Worm (Caenorhabditis elegans) whole organism, L3 larva: ENCODE measurements around the gene adh-5.

ENCODE experiments used
- R02D3.7 ChIP-seq: fragments of 150-350 bp; optimal IDR thresholded peaks from 2 replicates; lab custom pipeline; 2014; ENCODE audit warnings: missing biosample characterization, missing genetic modification characterization
- ZK546.5 ChIP-seq: sonication (generic microtip); optimal IDR thresholded peaks from 2 replicates; lab custom pipeline; 2017; ENCODE audit warnings: missing biosample characterization, missing genetic modification characterization
- ama-1 ChIP-seq: fragments of 150-350 bp; optimal IDR thresholded peaks from 2 replicates; lab custom pipeline; 2018
- ceh-16 ChIP-seq: sonication (generic microtip); optimal IDR thresholded peaks from 2 replicates; lab custom pipeline; 2017; ENCODE audit warnings: missing biosample characterization, missing genetic modification characterization
- ceh-28 ChIP-seq: fragments of 150-350 bp; optimal IDR thresholded peaks from 2 replicates; lab custom pipeline; 2014; ENCODE audit warnings: missing biosample characterization, missing genetic modification reagents, missing genetic modification characterization
- ceh-82 ChIP-seq: fragments of 150-350 bp; optimal IDR thresholded peaks from 2 replicates; lab custom pipeline; 2014; ENCODE audit warnings: missing biosample characterization, missing genetic modification characterization
- egl-5 ChIP-seq: fragments of 150-350 bp; optimal IDR thresholded peaks from 2 replicates; lab custom pipeline; 2017; ENCODE audit warnings: missing biosample characterization, missing genetic modification reagents, missing genetic modification characterization, inconsistent platforms
- elt-1 ChIP-seq: fragments of 150-350 bp; optimal IDR thresholded peaks from 2 replicates; lab custom pipeline; 2014; ENCODE audit warnings: missing biosample characterization, missing genetic modification characterization
- elt-2 ChIP-seq: sonication (generic microtip); optimal IDR thresholded peaks from 2 replicates; lab custom pipeline; 2016; ENCODE audit warnings: missing genetic modification reagents, mild to moderate bottlenecking, missing genetic modification characterization, missing compliant biosample characterization
- eor-1 ChIP-seq, 2 experiments: fragments of 150-350 bp; optimal IDR thresholded peaks; 2 replicates each; lab custom pipeline; 2014 to 2018; ENCODE audit warnings: missing biosample characterization in 2 of 2, missing genetic modification characterization in 2 of 2
- fkh-10 ChIP-seq: sonication (generic microtip); optimal IDR thresholded peaks from 2 replicates; lab custom pipeline; 2017; ENCODE audit warnings: missing biosample characterization, missing genetic modification reagents, missing genetic modification characterization
- hmg-11 ChIP-seq: sonication (generic microtip); optimal IDR thresholded peaks from 2 replicates; lab custom pipeline; 2016; ENCODE audit warnings: missing genetic modification characterization, missing compliant biosample characterization
- lin-15B ChIP-seq: fragments of 150-350 bp; optimal IDR thresholded peaks from 2 replicates; lab custom pipeline; 2014; ENCODE audit warnings: missing biosample characterization, missing genetic modification characterization
- lin-39 ChIP-seq: fragments of 150-350 bp; optimal IDR thresholded peaks from 2 replicates; lab custom pipeline; 2018; ENCODE audit warnings: missing biosample characterization, missing genetic modification reagents, missing genetic modification characterization
- mdl-1 ChIP-seq: fragments of 150-350 bp; optimal IDR thresholded peaks from 2 replicates; lab custom pipeline; 2014; ENCODE audit warnings: missing biosample characterization, missing genetic modification characterization
- nfya-1 ChIP-seq: sonication (generic microtip); optimal IDR thresholded peaks from 2 replicates; lab custom pipeline; 2017; ENCODE audit warnings: missing genetic modification characterization, mild to moderate bottlenecking, missing compliant biosample characterization, antibody characterized with exemption, moderate library complexity; ENCODE audit not compliant: insufficient read depth
- nhr-11 ChIP-seq: fragments of 150-350 bp; optimal IDR thresholded peaks from 2 replicates; lab custom pipeline; 2014; ENCODE audit warnings: missing biosample characterization, missing genetic modification characterization
- nhr-12 ChIP-seq: fragments of 150-350 bp; optimal IDR thresholded peaks from 2 replicates; lab custom pipeline; 2014; ENCODE audit warnings: missing biosample characterization, missing genetic modification characterization
- nhr-23 ChIP-seq: fragments of 150-350 bp; optimal IDR thresholded peaks from 2 replicates; lab custom pipeline; 2014; ENCODE audit warnings: missing biosample characterization, missing genetic modification reagents, missing genetic modification characterization
- nhr-237 ChIP-seq: fragments of 150-350 bp; optimal IDR thresholded peaks from 2 replicates; lab custom pipeline; 2014; ENCODE audit warnings: missing biosample characterization, missing genetic modification characterization
- nhr-25 ChIP-seq: sonication (generic microtip); optimal IDR thresholded peaks from 2 replicates; lab custom pipeline; 2017; ENCODE audit warnings: missing biosample characterization, missing genetic modification characterization
- nhr-28 ChIP-seq: fragments of 150-350 bp; optimal IDR thresholded peaks from 2 replicates; lab custom pipeline; 2014; ENCODE audit warnings: missing biosample characterization, missing genetic modification characterization
- nhr-43 ChIP-seq: sonication (generic microtip); optimal IDR thresholded peaks from 2 replicates; lab custom pipeline; 2016; ENCODE audit warnings: mild to moderate bottlenecking, missing genetic modification characterization, missing compliant biosample characterization; ENCODE audit not compliant: poor library complexity, severe bottlenecking
- nhr-76 ChIP-seq: fragments of 150-350 bp; sonication (generic microtip); optimal IDR thresholded peaks from 5 replicates; lab custom pipeline; 2014; ENCODE audit warnings: missing biosample characterization, missing genetic modification characterization
- nhr-77 ChIP-seq: fragments of 150-350 bp; optimal IDR thresholded peaks from 2 replicates; lab custom pipeline; 2014; ENCODE audit warnings: missing biosample characterization, missing genetic modification characterization
- pha-4 ChIP-seq: fragments of 150-350 bp; optimal IDR thresholded peaks from 2 replicates; lab custom pipeline; 2014; ENCODE audit warnings: missing biosample characterization, missing genetic modification reagents, missing genetic modification characterization
- pqm-1 ChIP-seq: fragments of 150-350 bp; optimal IDR thresholded peaks from 2 replicates; lab custom pipeline; 2017; ENCODE audit warnings: missing biosample characterization, missing genetic modification characterization, inconsistent platforms
- sea-2 ChIP-seq: fragments of 150-350 bp; sonication (generic microtip); optimal IDR thresholded peaks from 4 replicates; lab custom pipeline; 2014; ENCODE audit warnings: missing biosample characterization, missing genetic modification reagents, missing genetic modification characterization
- skn-1 ChIP-seq: fragments of 150-350 bp; optimal IDR thresholded peaks from 2 replicates; lab custom pipeline; 2014; ENCODE audit warnings: missing biosample characterization, missing genetic modification characterization
- snpc-4 ChIP-seq: fragments of 150-350 bp; optimal IDR thresholded peaks from 2 replicates; lab custom pipeline; 2014; ENCODE audit warnings: missing biosample characterization, missing genetic modification characterization
- tbx-2 ChIP-seq: sonication (generic microtip); optimal IDR thresholded peaks from 2 replicates; lab custom pipeline; 2016; ENCODE audit warnings: mild to moderate bottlenecking, missing genetic modification characterization, missing compliant biosample characterization
- unc-39 ChIP-seq: sonication (generic microtip); optimal IDR thresholded peaks from 4 replicates; lab custom pipeline; 2017; ENCODE audit warnings: missing biosample characterization, missing genetic modification characterization
- unc-62 ChIP-seq: fragments of 150-350 bp; sonication (generic microtip); optimal IDR thresholded peaks from 4 replicates; lab custom pipeline; 2014; ENCODE audit warnings: missing biosample characterization, missing genetic modification reagents, missing genetic modification characterization
- zag-1 ChIP-seq: fragments of 150-350 bp; optimal IDR thresholded peaks from 2 replicates; lab custom pipeline; 2014; ENCODE audit warnings: missing biosample characterization, missing genetic modification characterization
- ztf-11 ChIP-seq: fragments of 150-350 bp; optimal IDR thresholded peaks from 2 replicates; lab custom pipeline; 2014; ENCODE audit warnings: missing biosample characterization, missing genetic modification characterization
- ztf-4 ChIP-seq: fragments of 150-350 bp; optimal IDR thresholded peaks from 2 replicates; lab custom pipeline; 2014; ENCODE audit warnings: missing biosample characterization, missing genetic modification characterization

The adh-5 gene

ce11 chrV:903460-903859 is 8.1 kb upstream of the adh-5 start, which contains the start of gene fmo-5 (continued):
- peak; percentile 52 for TF ChIP-seq nhr-43 (tag; lab: Kevin White, UChicago)
- peak; percentile 51 for TF ChIP-seq mdl-1 (tag; lab: Kevin White, UChicago)
- no peak for TF ChIP-seq nhr-237 (tag; lab: Kevin White, UChicago)
- no peak for TF ChIP-seq ztf-4
- no peak for TF ChIP-seq eor-1 (tag; optimal IDR thresholded peaks at IDR 0.05; lab: Kevin White, UChicago)
- no peak for TF ChIP-seq egl-5 (tag; lab: Kevin White, UChicago)
- no peak for TF ChIP-seq skn-1 (tag; lab: Kevin White, UChicago)
- no peak for TF ChIP-seq elt-1 (tag; lab: Kevin White, UChicago)
- no peak for TF ChIP-seq nhr-12 (tag; lab: Kevin White, UChicago)

- TF ChIP-seq lin-39 (tag; lab: Kevin White, UChicago) (peak; percentile 66), snpc-4 (tag; lab: Kevin White, UChicago) (peak; percentile 70), nfya-1 (tag; lab: Kevin White, UChicago) (peak; percentile 81), ceh-82 (tag; lab: Kevin White, UChicago) (peak; percentile 8), elt-2 (tag; lab: Kevin White, UChicago) (peak; percentile 33), nhr-77 (tag; lab: Kevin White, UChicago) (no peak), nhr-28 (tag; lab: Kevin White, UChicago) (no peak), nhr-25 (peak; percentile 56), zag-1 (tag; lab: Kevin White, UChicago) (no peak), nhr-76 (tag; lab: Kevin White, UChicago) (no peak), hmg-11 (tag; lab: Kevin White, UChicago) (peak; percentile 58), ceh-28 (tag; lab: Kevin White, UChicago) (peak; percentile 47), nhr-43 (tag; lab: Kevin White, UChicago) (peak; percentile 43), tbx-2 (peak; percentile 4), nhr-23 (tag; lab: Kevin White, UChicago) (peak; percentile 85), unc-62 (GFP tag; lab: Kevin White, UChicago) (no peak), ama-1 (lab: Kevin White, UChicago) (peak; percentile 50), lin-15B (tag; lab: Kevin White, UChicago) (peak; percentile 74), pha-4 (tag; lab: Kevin White, UChicago) (peak; percentile 91), skn-1 (tag; lab: Kevin White, UChicago) (peak; percentile 34), R02D3.7 (tag; lab: Kevin White, UChicago) (peak; percentile 37), fkh-10 (GFP tag; lab: Kevin White, UChicago) (peak; percentile 38), pqm-1 (tag; lab: Kevin White, UChicago) (peak; percentile 24)
These were observed 7.2 kb upstream of the adh-5 start, which contains the start of gene trm-2A for ce11 chrV:904232-904983. TSS of gene trm-2A (plus strand) at chrV:904963.

DNA sequence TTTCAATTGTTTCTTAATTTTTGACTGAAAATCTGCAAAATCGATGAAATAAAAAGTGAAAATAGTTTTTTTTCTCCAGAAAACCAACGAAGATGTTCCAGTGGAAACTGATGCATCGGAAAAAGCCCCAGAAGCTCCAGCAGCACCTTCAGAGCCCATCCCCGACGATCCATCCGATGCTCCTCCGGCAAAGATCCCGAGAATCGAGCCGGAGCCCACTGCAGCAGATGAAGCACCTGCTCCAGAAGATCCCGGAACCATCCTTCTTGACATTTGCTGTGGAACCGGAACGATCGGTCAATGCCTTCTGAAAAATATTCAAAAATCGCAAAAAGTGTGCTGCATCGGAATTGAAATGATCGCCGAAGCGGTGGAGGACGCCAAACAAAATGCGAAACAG is 2.9 kb upstream of the adh-5 start:
- TF ChIP-seq ceh-82 (tag; lab: Kevin White, UChicago) (no peak), zag-1 (tag; lab: Kevin White, UChicago) (no peak), nhr-11 (tag; lab: Kevin White, UChicago) (no peak), nhr-77 (tag; lab: Kevin White, UChicago) (no peak), sea-2 (GFP tag; lab: Kevin White, UChicago) (no peak), ZK546.5 (no peak), fkh-10 (GFP tag; lab: Kevin White, UChicago) (no peak), pha-4 (tag; lab: Kevin White, UChicago) (no peak), unc-62 (GFP tag; lab: Kevin White, UChicago) (no peak), ceh-16 (tag; lab: Kevin White, UChicago) (no peak), unc-39 (tag; lab: Kevin White, UChicago) (no peak), ztf-11 (tag; lab: Kevin White, UChicago) (no peak), ama-1 (lab: Kevin White, UChicago) (no peak)
